Fruit fly (Drosophila melanogaster) whole organism, embryonic: ENCODE results near the gene Cyp4ac1.

Source experiments
- Adf1 ChIP-seq: fragments of 200-800 bp; sonication (Bioruptor generic); IDR thresholded peaks from 2 replicates; pipeline ENCODE4 v1.3.6; 2022; ENCODE audit warnings: missing biosample characterization, missing genetic modification characterization
- B-H2 ChIP-seq: fragments of 200-800 bp; sonication (Bioruptor generic); optimal IDR thresholded peaks from 2 replicates; lab custom pipeline; 2018; ENCODE audit warnings: missing biosample characterization, mild to moderate bottlenecking, missing genetic modification characterization
- CG12219 ChIP-seq: fragments of 200-800 bp; sonication (Bioruptor generic); optimal IDR thresholded peaks from 3 replicates; lab custom pipeline; 2018; ENCODE audit warnings: missing biosample characterization, mild to moderate bottlenecking, missing genetic modification characterization
- CG15011 ChIP-seq: fragments of 200-800 bp; sonication (Bioruptor generic); optimal IDR thresholded peaks from 3 replicates; lab custom pipeline; 2018; ENCODE audit warnings: missing biosample characterization, mild to moderate bottlenecking, missing genetic modification characterization
- CG16813 ChIP-seq: fragments of 200-800 bp; sonication (Bioruptor generic); IDR thresholded peaks from 3 replicates; pipeline ENCODE4 v1.3.6; 2022; ENCODE audit warnings: missing biosample characterization, missing genetic modification characterization; ENCODE audit not compliant: partially characterized antibody
- CG16815 ChIP-seq: fragments of 200-800 bp; sonication (Bioruptor generic); optimal IDR thresholded peaks from 3 replicates; lab custom pipeline; 2017; ENCODE audit warnings: missing biosample characterization, mild to moderate bottlenecking, missing genetic modification characterization
- CG17186 ChIP-seq: fragments of 200-800 bp; sonication (Bioruptor generic); optimal IDR thresholded peaks from 3 replicates; lab custom pipeline; 2017; ENCODE audit warnings: missing biosample characterization, missing genetic modification reagents, missing genetic modification characterization
- CG2116 ChIP-seq: fragments of 200-800 bp; sonication (Bioruptor generic); optimal IDR thresholded peaks from 3 replicates; lab custom pipeline; 2018; ENCODE audit warnings: missing biosample characterization, mild to moderate bottlenecking, missing genetic modification characterization
- CG2889 ChIP-seq: fragments of 200-800 bp; sonication (Bioruptor generic); IDR thresholded peaks from 3 replicates; pipeline ENCODE4 v1.3.6; 2022; ENCODE audit warnings: missing biosample characterization, missing genetic modification characterization
- CG31441 ChIP-seq: fragments of 200-800 bp; sonication (Bioruptor generic); IDR thresholded peaks from 2 replicates; pipeline ENCODE4 v1.3.6; 2022; ENCODE audit warnings: missing biosample characterization, missing genetic modification characterization
- CG3163 ChIP-seq: fragments of 200-800 bp; sonication (Bioruptor generic); optimal IDR thresholded peaks from 3 replicates; lab custom pipeline; 2016; ENCODE audit warnings: missing biosample characterization, missing genetic modification characterization
- CG34376 ChIP-seq: fragments of 200-800 bp; sonication (Bioruptor generic); optimal IDR thresholded peaks from 2 replicates; lab custom pipeline; 2018; ENCODE audit warnings: missing biosample characterization, mild to moderate bottlenecking, missing genetic modification characterization
- CG4707 ChIP-seq: fragments of 200-800 bp; sonication (Bioruptor generic); optimal IDR thresholded peaks from 2 replicates; lab custom pipeline; 2018; ENCODE audit warnings: missing biosample characterization, mild to moderate bottlenecking, missing genetic modification characterization, moderate library complexity
- CG5953 ChIP-seq: fragments of 200-800 bp; sonication (Bioruptor generic); IDR thresholded peaks from 2 replicates; pipeline ENCODE4 v1.3.6; 2022; ENCODE audit warnings: missing biosample characterization, missing genetic modification characterization
- CG6683 ChIP-seq: fragments of 200-800 bp; sonication (Bioruptor generic); optimal IDR thresholded peaks from 2 replicates; lab custom pipeline; 2017; ENCODE audit warnings: missing biosample characterization, mild to moderate bottlenecking, missing genetic modification characterization, missing genetic modification reagents
- CG6689 ChIP-seq: fragments of 200-800 bp; sonication (Bioruptor generic); IDR thresholded peaks from 2 replicates; pipeline ENCODE4 v1.3.6; 2022; ENCODE audit warnings: missing biosample characterization, missing genetic modification characterization
- CG8388 ChIP-seq: fragments of 200-800 bp; sonication (Bioruptor generic); optimal IDR thresholded peaks from 2 replicates; lab custom pipeline; 2019; ENCODE audit warnings: missing biosample characterization, mild to moderate bottlenecking, missing genetic modification characterization, moderate library complexity
- CG8944 ChIP-seq: fragments of 200-800 bp; sonication (Bioruptor generic); optimal IDR thresholded peaks from 3 replicates; lab custom pipeline; 2016; ENCODE audit warnings: missing biosample characterization, missing genetic modification characterization
- CG9437 ChIP-seq: fragments of 200-800 bp; sonication (Bioruptor generic); optimal IDR thresholded peaks from 2 replicates; lab custom pipeline; 2018; ENCODE audit warnings: missing biosample characterization, mild to moderate bottlenecking, missing genetic modification characterization
- Dek ChIP-seq: fragments of 200-800 bp; sonication (Bioruptor generic); optimal IDR thresholded peaks from 3 replicates; lab custom pipeline; 2019; ENCODE audit warnings: missing biosample characterization, mild to moderate bottlenecking, missing genetic modification characterization, moderate library complexity
- E2f2 ChIP-seq: fragments of 200-800 bp; sonication (Bioruptor generic); IDR thresholded peaks from 2 replicates; pipeline ENCODE4 v1.3.6; 2022; ENCODE audit warnings: missing biosample characterization, missing genetic modification characterization
- ERR ChIP-seq: fragments of 200-800 bp; sonication (Bioruptor generic); optimal IDR thresholded peaks from 2 replicates; lab custom pipeline; 2016; ENCODE audit warnings: missing biosample characterization, missing genetic modification characterization
- Fer1 ChIP-seq: fragments of 200-800 bp; sonication (Bioruptor generic); optimal IDR thresholded peaks from 2 replicates; lab custom pipeline; 2017; ENCODE audit warnings: missing biosample characterization, mild to moderate bottlenecking, missing genetic modification characterization
- GATAe ChIP-seq: fragments of 200-800 bp; sonication (Bioruptor generic); conservative IDR thresholded peaks from 2 replicates; pipeline ENCODE4 v1.3.6; 2022; ENCODE audit warnings: missing biosample characterization, missing genetic modification characterization
- Hey ChIP-seq: fragments of 200-800 bp; sonication (Bioruptor generic); optimal IDR thresholded peaks from 3 replicates; lab custom pipeline; 2018; ENCODE audit warnings: missing biosample characterization, mild to moderate bottlenecking, missing genetic modification characterization
- HmgD ChIP-seq: fragments of 200-800 bp; sonication (Bioruptor generic); optimal IDR thresholded peaks from 3 replicates; lab custom pipeline; 2016; ENCODE audit warnings: missing biosample characterization, missing genetic modification characterization
- Hr39 ChIP-seq: fragments of >200 bp; optimal IDR thresholded peaks from 2 replicates; lab custom pipeline; 2017
- Med ChIP-seq: fragments of 200-800 bp; sonication (Bioruptor generic); peaks from one replicate; lab custom pipeline; 2016; ENCODE audit warnings: missing biosample characterization, missing genetic modification characterization, mild to moderate bottlenecking, inconsistent platforms, moderate library complexity
- Mes4 ChIP-seq: fragments of 200-800 bp; sonication (Bioruptor generic); optimal IDR thresholded peaks from 2 replicates; lab custom pipeline; 2016; ENCODE audit warnings: missing biosample characterization, missing genetic modification characterization
- Ravus ChIP-seq: fragments of 200-800 bp; sonication (Bioruptor generic); IDR thresholded peaks from 2 replicates; pipeline ENCODE4 v1.3.6; 2022; ENCODE audit warnings: missing biosample characterization, missing genetic modification characterization
- Vsx1 ChIP-seq: fragments of 200-800 bp; sonication (Bioruptor generic); optimal IDR thresholded peaks from 2 replicates; lab custom pipeline; 2017; ENCODE audit warnings: missing biosample characterization, mild to moderate bottlenecking, missing genetic modification characterization, missing genetic modification reagents
- abd-A ChIP-seq: fragments of 200-800 bp; sonication (Bioruptor generic); optimal IDR thresholded peaks from 3 replicates; lab custom pipeline; 2019; ENCODE audit warnings: missing biosample characterization, mild to moderate bottlenecking, missing genetic modification characterization, moderate library complexity
- chinmo ChIP-seq: fragments of 200-800 bp; sonication (Bioruptor generic); IDR thresholded peaks from 4 replicates; pipeline ENCODE4 v1.3.6; 2022; ENCODE audit warnings: missing biosample characterization, missing genetic modification characterization; ENCODE audit not compliant: partially characterized antibody
- crc ChIP-seq: fragments of 200-800 bp; sonication (Bioruptor generic); optimal IDR thresholded peaks from 2 replicates; lab custom pipeline; 2016; ENCODE audit warnings: missing biosample characterization, missing genetic modification characterization
- dpn ChIP-seq, 2 experiments: fragments of 200-800 bp; sonication (Bioruptor generic); optimal IDR thresholded peaks; 3 replicates each; lab custom pipeline; 2016; ENCODE audit warnings: missing biosample characterization in 2 of 2, missing genetic modification characterization in 2 of 2
- fd102C ChIP-seq: fragments of 200-800 bp; sonication (Bioruptor generic); optimal IDR thresholded peaks from 2 replicates; lab custom pipeline; 2018; ENCODE audit warnings: missing biosample characterization, mild to moderate bottlenecking, missing genetic modification characterization, moderate library complexity
- ham ChIP-seq: fragments of 200-800 bp; sonication (Bioruptor generic); IDR thresholded peaks from 2 replicates; pipeline ENCODE4 v1.3.6; 2022; ENCODE audit warnings: missing biosample characterization, missing genetic modification characterization
- kah ChIP-seq: fragments of 200-800 bp; sonication (Bioruptor generic); optimal IDR thresholded peaks from 2 replicates; lab custom pipeline; 2018; ENCODE audit warnings: missing biosample characterization, mild to moderate bottlenecking, missing genetic modification characterization
- lmd ChIP-seq: fragments of 200-800 bp; sonication (Bioruptor generic); IDR thresholded peaks from 2 replicates; pipeline ENCODE4 v1.3.6; 2022; ENCODE audit warnings: missing biosample characterization, missing genetic modification characterization
- mirr ChIP-seq: fragments of 200-800 bp; sonication (Bioruptor generic); optimal IDR thresholded peaks from 3 replicates; lab custom pipeline; 2018; ENCODE audit warnings: missing biosample characterization, mild to moderate bottlenecking, missing genetic modification characterization
- nmo ChIP-seq: fragments of 200-800 bp; sonication (Bioruptor generic); optimal IDR thresholded peaks from 2 replicates; lab custom pipeline; 2018; ENCODE audit warnings: missing biosample characterization, mild to moderate bottlenecking, missing genetic modification characterization, moderate library complexity
- rib ChIP-seq: fragments of 200-800 bp; sonication (Bioruptor generic); IDR thresholded peaks from 2 replicates; pipeline ENCODE4 v1.3.6; 2022; ENCODE audit warnings: missing biosample characterization, missing genetic modification characterization
- schlank ChIP-seq: fragments of 200-800 bp; sonication (Bioruptor generic); optimal IDR thresholded peaks from 2 replicates; lab custom pipeline; 2018; ENCODE audit warnings: missing biosample characterization, mild to moderate bottlenecking, missing genetic modification characterization
- scrt ChIP-seq: fragments of 200-800 bp; sonication (Bioruptor generic); optimal IDR thresholded peaks from 2 replicates; lab custom pipeline; 2018; ENCODE audit warnings: missing biosample characterization, mild to moderate bottlenecking, missing genetic modification characterization, moderate library complexity
- so ChIP-seq: fragments of 200-800 bp; sonication (Bioruptor generic); IDR thresholded peaks from 3 replicates; pipeline ENCODE4 v1.3.6; 2022; ENCODE audit warnings: missing biosample characterization, missing genetic modification characterization
- sqz ChIP-seq: fragments of 200-800 bp; sonication (Bioruptor generic); optimal IDR thresholded peaks from 3 replicates; lab custom pipeline; 2018; ENCODE audit warnings: missing biosample characterization, mild to moderate bottlenecking, missing genetic modification characterization
- toy ChIP-seq: fragments of 200-800 bp; sonication (Bioruptor generic); IDR thresholded peaks from 2 replicates; pipeline ENCODE4 v1.3.6; 2022; ENCODE audit warnings: missing biosample characterization, missing genetic modification characterization
- tx ChIP-seq: fragments of 200-800 bp; sonication (Bioruptor generic); optimal IDR thresholded peaks from 2 replicates; lab custom pipeline; 2016; ENCODE audit warnings: missing biosample characterization, missing genetic modification characterization
- vnd ChIP-seq: fragments of 200-800 bp; sonication (Bioruptor generic); IDR thresholded peaks from 3 replicates; pipeline ENCODE4 v1.3.6; 2022; ENCODE audit warnings: missing biosample characterization, missing genetic modification characterization; ENCODE audit not compliant: partially characterized antibody

Gene Cyp4ac1

DNA sequence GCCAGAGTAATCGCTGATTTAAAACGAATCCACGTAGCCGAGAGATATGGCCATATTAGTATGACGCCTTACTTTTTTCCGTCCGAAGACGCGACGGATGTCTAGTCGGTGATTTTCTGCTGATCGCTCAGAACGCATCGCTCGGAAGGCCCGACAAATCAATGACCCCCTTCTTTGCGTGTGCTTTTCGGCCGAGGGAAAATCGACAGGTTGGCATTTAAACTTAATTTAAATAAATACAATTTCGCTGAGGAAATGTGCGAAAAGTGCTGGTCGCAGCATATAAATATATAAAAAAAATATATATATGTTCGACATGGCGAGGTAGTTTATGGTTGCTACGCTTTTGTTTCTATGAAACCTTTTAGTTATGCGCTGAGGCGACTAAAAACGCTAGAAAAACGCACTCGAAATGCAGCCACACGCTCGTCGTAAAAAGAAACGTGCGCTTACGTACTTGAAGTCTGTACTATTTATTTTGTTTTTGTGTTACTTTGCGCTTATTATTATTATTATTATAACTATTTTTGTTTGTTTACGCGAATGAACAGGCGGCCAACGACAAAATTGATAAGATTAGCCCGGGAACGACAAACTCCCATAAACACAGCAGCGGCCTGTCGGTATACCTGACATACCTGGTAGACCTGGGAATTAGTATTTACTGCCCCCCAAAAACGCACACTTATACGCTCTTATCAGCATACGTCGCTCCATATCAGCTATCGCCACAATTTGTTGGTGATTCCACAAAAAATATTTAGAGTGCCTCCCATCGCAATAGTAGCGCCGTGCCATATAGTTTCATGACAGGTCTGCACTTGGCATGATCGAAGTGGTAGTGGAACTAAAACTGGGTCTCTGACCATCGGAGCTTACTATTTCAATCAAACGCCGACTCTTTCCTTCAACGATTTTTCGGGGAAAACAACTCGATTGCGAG lies 30.6 kb upstream of the Cyp4ac1 start (continued):
- TF ChIP-seq CG6683 (GFP tag; lab: Kevin White, UChicago) (no peak), vnd (GFP tag; lab: Robert Waterston, UW) (peak; percentile 57; the same call in 2 of the 3 replicates), CG12219 (GFP tag; lab: Kevin White, UChicago) (no peak), E2f2 (0 out of 2 replicates have a peak, but pooled peaks have one; percentile 14), CG16815 (GFP tag; lab: Kevin White, UChicago) (no peak), ham (GFP tag; lab: Robert Waterston, UW) (no peak), toy (GFP tag; lab: Robert Waterston, UW) (no peak), CG8944 (no peak), CG31441 (GFP tag; lab: Robert Waterston, UW) (no peak), CG16813 (GFP tag; lab: Robert Waterston, UW) (no peak), chinmo (GFP tag; lab: Robert Waterston, UW) (0 out of 4 replicates have a peak, but pooled peaks have one; percentile 69), CG9437 (GFP tag; lab: Kevin White, UChicago) (no peak), Fer1 (GFP tag; lab: Kevin White, UChicago) (peak; percentile 42), HmgD (no peak), Dek (tag; lab: Kevin White, UChicago) (no peak), mirr (GFP tag; lab: Kevin White, UChicago) (peak; percentile 88), schlank (tag; lab: Kevin White, UChicago) (peak; percentile 14), Adf1 (GFP tag; lab: Robert Waterston, UW) (no peak), CG2116 (no peak), Med (GFP tag; lab: Kevin White, UChicago) (peak; percentile 77), B-H2 (peak; percentile 27), CG8388 (GFP tag; lab: Kevin White, UChicago) (no peak), scrt (no peak), sqz (GFP tag; lab: Kevin White, UChicago) (no peak), Hey (tag; lab: Kevin White, UChicago) (peak; percentile 82), crc (GFP tag; lab: Kevin White, UChicago) (no peak), CG3163 (GFP tag; lab: Kevin White, UChicago) (no peak), so (GFP tag; lab: Robert Waterston, UW) (no peak), Vsx1 (GFP tag; lab: Kevin White, UChicago) (no peak), nmo (GFP tag; lab: Kevin White, UChicago) (no peak), CG4707 (no peak), CG2889 (GFP tag; lab: Robert Waterston, UW) (no peak), tx (GFP tag; lab: Kevin White, UChicago) (no peak), Ravus (GFP tag; lab: Robert Waterston, UW) (no peak), CG17186 (GFP tag; lab: Kevin White, UChicago) (no peak), GATAe (GFP tag; lab: Robert Waterston, UW) (peak; percentile 68), dpn (GFP tag; optimal IDR thresholded peaks at IDR 0.05; lab: Kevin White, UChicago) (no peak), Hr39 (no peak), CG5953 (no peak), CG15011 (GFP tag; lab: Kevin White, UChicago) (no peak), abd-A (tag; lab: Kevin White, UChicago) (no peak), CG6689 (no peak), Mes4 (GFP tag; lab: Kevin White, UChicago) (no peak), ERR (no peak), rib (peak; percentile 16; the same call in 1 of the 2 replicates), CG34376 (peak; percentile 89), kah (no peak), fd102C (GFP tag; lab: Kevin White, UChicago) (no peak), lmd (GFP tag; lab: Robert Waterston, UW) (no peak)
